Fruit fly (Drosophila melanogaster) whole organism, embryonic: Measurements from ENCODE around the gene TwdlC.

Source experiments
- Blimp-1 ChIP-seq: fragments of 200-800 bp; sonication (Bioruptor generic); optimal IDR thresholded peaks from 3 replicates; lab custom pipeline; 2018; ENCODE audit warnings: missing biosample characterization, missing genetic modification characterization, mild to moderate bottlenecking, moderate library complexity, missing genetic modification reagents
- bcd ChIP-seq: fragments of 200-800 bp; sonication (Bioruptor generic); optimal IDR thresholded peaks from 2 replicates; lab custom pipeline; 2017; ENCODE audit warnings: missing biosample characterization, mild to moderate bottlenecking, missing genetic modification characterization

DNA sequence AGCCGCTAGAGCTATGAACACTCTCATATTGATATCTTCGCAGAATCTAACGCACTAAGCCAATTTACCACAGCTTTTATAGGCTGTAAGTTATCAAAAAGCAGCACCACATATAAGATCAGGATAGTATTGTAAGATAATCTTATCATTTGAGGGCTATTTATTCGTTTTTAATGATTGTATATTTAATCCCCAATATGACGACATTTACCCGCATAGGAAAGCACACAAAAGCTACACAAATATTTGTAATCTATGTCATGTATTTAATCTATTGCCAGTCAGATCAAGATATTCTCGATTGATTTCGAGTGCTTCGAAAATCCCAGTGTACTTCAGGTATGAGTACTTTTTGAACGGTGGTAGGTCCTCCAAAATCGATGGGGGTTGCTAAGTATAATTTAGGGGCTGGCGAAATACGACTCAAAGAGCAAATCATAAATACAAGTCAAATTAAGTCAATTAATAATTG, 25.1 kb downstream of the TwdlC start, which contains the start of gene CG17191:
- no peak for TF ChIP-seq bcd (GFP tag; lab: Kevin White, UChicago)
- no peak for TF ChIP-seq Blimp-1
